Fruit fly (Drosophila melanogaster) whole organism, embryonic: ENCODE data around the gene Cpr31A.

Experiments
- Aef1 ChIP-seq: fragments of 200-800 bp; sonication (Bioruptor generic); IDR thresholded peaks from 3 replicates; pipeline ENCODE4 v1.3.6; 2022; ENCODE audit warnings: missing biosample characterization, missing genetic modification characterization
- Atf-2 ChIP-seq: fragments of 200-800 bp; sonication (Bioruptor generic); optimal IDR thresholded peaks from 2 replicates; lab custom pipeline; 2016; ENCODE audit warnings: missing biosample characterization, missing genetic modification characterization
- CG1024 ChIP-seq: fragments of 200-800 bp; sonication (Bioruptor generic); IDR thresholded peaks from 2 replicates; pipeline ENCODE4 v1.3.6; 2022; ENCODE audit warnings: missing biosample characterization, missing genetic modification characterization
- CG10321 ChIP-seq: fragments of 200-800 bp; sonication (Bioruptor generic); IDR thresholded peaks from 2 replicates; pipeline ENCODE4 v1.3.6; 2022; ENCODE audit warnings: missing biosample characterization, missing genetic modification characterization
- CG10979 ChIP-seq: fragments of 200-800 bp; sonication (Bioruptor generic); optimal IDR thresholded peaks from 2 replicates; lab custom pipeline; 2018; ENCODE audit warnings: missing biosample characterization, mild to moderate bottlenecking, missing genetic modification characterization, moderate library complexity
- CG12942 ChIP-seq: fragments of 200-800 bp; sonication (Bioruptor generic); optimal IDR thresholded peaks from 3 replicates; lab custom pipeline; 2016; ENCODE audit warnings: missing biosample characterization, missing genetic modification characterization
- CG14014 ChIP-seq: fragments of 200-800 bp; sonication (Bioruptor generic); IDR thresholded peaks from 2 replicates; pipeline ENCODE4 v1.3.6; 2022; ENCODE audit warnings: missing biosample characterization, missing genetic modification characterization
- CG14050 ChIP-seq: fragments of 200-800 bp; sonication (Bioruptor generic); IDR thresholded peaks from 3 replicates; pipeline ENCODE4 v1.3.6; 2022; ENCODE audit warnings: missing biosample characterization, missing genetic modification characterization
- CG15073 ChIP-seq: fragments of 200-800 bp; sonication (Bioruptor generic); optimal IDR thresholded peaks from 2 replicates; lab custom pipeline; 2016; ENCODE audit warnings: missing biosample characterization, missing genetic modification characterization
- CG1602 ChIP-seq: fragments of 200-800 bp; sonication (Bioruptor generic); optimal IDR thresholded peaks from 3 replicates; lab custom pipeline; 2016; ENCODE audit warnings: missing biosample characterization, missing genetic modification characterization
- CG17385 ChIP-seq: fragments of 200-800 bp; sonication (Bioruptor generic); optimal IDR thresholded peaks from 3 replicates; lab custom pipeline; 2018; ENCODE audit warnings: missing biosample characterization, mild to moderate bottlenecking, missing genetic modification characterization
- CG17612 ChIP-seq: fragments of 200-800 bp; sonication (Bioruptor generic); IDR thresholded peaks from 2 replicates; pipeline ENCODE4 v1.3.6; 2022; ENCODE audit warnings: missing biosample characterization, missing genetic modification characterization
- CG18011 ChIP-seq: fragments of 200-800 bp; sonication (Bioruptor generic); optimal IDR thresholded peaks from 2 replicates; lab custom pipeline; 2017; ENCODE audit warnings: missing biosample characterization, missing genetic modification characterization, mild to moderate bottlenecking, moderate library complexity, missing genotype
- CG18764 ChIP-seq: fragments of 200-800 bp; sonication (Bioruptor generic); optimal IDR thresholded peaks from 3 replicates; lab custom pipeline; 2016; ENCODE audit warnings: missing biosample characterization, missing genetic modification characterization
- CG2202 ChIP-seq: fragments of 200-800 bp; sonication (Bioruptor generic); optimal IDR thresholded peaks from 2 replicates; lab custom pipeline; 2018; ENCODE audit warnings: missing biosample characterization, mild to moderate bottlenecking, missing genetic modification characterization
- CG2875 ChIP-seq: fragments of 200-800 bp; sonication (Bioruptor generic); optimal IDR thresholded peaks from 2 replicates; lab custom pipeline; 2017; ENCODE audit warnings: missing biosample characterization, mild to moderate bottlenecking, missing genetic modification characterization, missing genetic modification reagents
- CG30403 ChIP-seq: fragments of 200-800 bp; sonication (Bioruptor generic); optimal IDR thresholded peaks from 3 replicates; lab custom pipeline; 2016; ENCODE audit warnings: missing biosample characterization, missing genetic modification characterization
- CG31224 ChIP-seq: fragments of 200-800 bp; sonication (Bioruptor generic); IDR thresholded peaks from 2 replicates; pipeline ENCODE4 v1.3.6; 2022; ENCODE audit warnings: missing biosample characterization, missing genetic modification characterization
- CG3281 ChIP-seq: fragments of 200-800 bp; sonication (Bioruptor generic); optimal IDR thresholded peaks from 3 replicates; lab custom pipeline; 2017; ENCODE audit warnings: missing biosample characterization, mild to moderate bottlenecking, missing genetic modification characterization
- CG33213 ChIP-seq: fragments of 200-800 bp; sonication (Bioruptor generic); optimal IDR thresholded peaks from 3 replicates; lab custom pipeline; 2016; ENCODE audit warnings: missing biosample characterization, missing genetic modification characterization
- CG42726 ChIP-seq: fragments of 200-800 bp; sonication (Bioruptor generic); IDR thresholded peaks from 2 replicates; pipeline ENCODE4 v1.3.6; 2022; ENCODE audit warnings: missing biosample characterization, missing genetic modification characterization; ENCODE audit not compliant: partially characterized antibody
- CG4360 ChIP-seq: fragments of 200-800 bp; sonication (Bioruptor generic); IDR thresholded peaks from 2 replicates; pipeline ENCODE4 v1.3.6; 2022; ENCODE audit warnings: missing biosample characterization, missing genetic modification characterization
- CG6654 ChIP-seq: fragments of 200-800 bp; sonication (Bioruptor generic); optimal IDR thresholded peaks from 2 replicates; lab custom pipeline; 2017; ENCODE audit warnings: missing biosample characterization, mild to moderate bottlenecking, missing genetic modification characterization
- CG6791 ChIP-seq: fragments of 200-800 bp; sonication (Bioruptor generic); IDR thresholded peaks from 3 replicates; pipeline ENCODE4 v1.3.6; 2022; ENCODE audit warnings: missing biosample characterization, missing genetic modification characterization; ENCODE audit not compliant: partially characterized antibody
- CG9437 ChIP-seq: fragments of 200-800 bp; sonication (Bioruptor generic); optimal IDR thresholded peaks from 2 replicates; lab custom pipeline; 2018; ENCODE audit warnings: missing biosample characterization, mild to moderate bottlenecking, missing genetic modification characterization
- CTCF ChIP-seq: fragments of 200-800 bp; sonication (Bioruptor generic); optimal IDR thresholded peaks from 2 replicates; lab custom pipeline; 2017; ENCODE audit warnings: missing biosample characterization, mild to moderate bottlenecking, missing genetic modification characterization, moderate library complexity
- Ets97D ChIP-seq: fragments of 200-800 bp; sonication (Bioruptor generic); optimal IDR thresholded peaks from 3 replicates; lab custom pipeline; 2016; ENCODE audit warnings: missing biosample characterization, missing genetic modification characterization
- H15 ChIP-seq: fragments of 200-800 bp; sonication (Bioruptor generic); IDR thresholded peaks from 3 replicates; pipeline ENCODE4 v1.3.6; 2022; ENCODE audit warnings: missing biosample characterization, missing genetic modification characterization
- Hey ChIP-seq: fragments of 200-800 bp; sonication (Bioruptor generic); optimal IDR thresholded peaks from 3 replicates; lab custom pipeline; 2018; ENCODE audit warnings: missing biosample characterization, mild to moderate bottlenecking, missing genetic modification characterization
- Hsf ChIP-seq: fragments of 200-800 bp; sonication (Bioruptor generic); optimal IDR thresholded peaks from 3 replicates; lab custom pipeline; 2016; ENCODE audit warnings: missing biosample characterization, missing genetic modification characterization
- Lim3 ChIP-seq: fragments of 200-800 bp; sonication (Bioruptor generic); IDR thresholded peaks from 2 replicates; pipeline ENCODE4 v1.3.6; 2022; ENCODE audit warnings: missing biosample characterization, missing genetic modification characterization
- Meics ChIP-seq: fragments of 200-800 bp; sonication (Bioruptor generic); optimal IDR thresholded peaks from 2 replicates; lab custom pipeline; 2017; ENCODE audit warnings: missing biosample characterization, mild to moderate bottlenecking, missing genetic modification characterization
- Nf-YC ChIP-seq: fragments of 200-800 bp; optimal IDR thresholded peaks from 3 replicates; lab custom pipeline; 2019; ENCODE audit warnings: missing biosample characterization, mild to moderate bottlenecking, missing genetic modification characterization, moderate library complexity
- Sin3A ChIP-seq: fragments of >200 bp; optimal IDR thresholded peaks from 2 replicates; lab custom pipeline; 2018
- al ChIP-seq: fragments of 200-800 bp; sonication (Bioruptor generic); IDR thresholded peaks from 2 replicates; pipeline ENCODE4 v1.3.6; 2022; ENCODE audit warnings: missing biosample characterization, missing genetic modification characterization
- ara ChIP-seq: fragments of 200-800 bp; sonication (Bioruptor generic); IDR thresholded peaks from 2 replicates; pipeline ENCODE4 v1.3.6; 2022; ENCODE audit warnings: missing biosample characterization, missing genetic modification characterization
- bowl ChIP-seq: fragments of 200-800 bp; sonication (Bioruptor generic); IDR thresholded peaks from 2 replicates; pipeline ENCODE4 v1.3.6; 2022; ENCODE audit warnings: missing biosample characterization, missing genetic modification characterization
- dmrt11E ChIP-seq: fragments of 200-800 bp; sonication (Bioruptor generic); optimal IDR thresholded peaks from 3 replicates; lab custom pipeline; 2018; ENCODE audit warnings: missing biosample characterization, mild to moderate bottlenecking, missing genetic modification characterization, moderate library complexity
- ewg ChIP-seq: fragments of 200-800 bp; sonication (Bioruptor generic); optimal IDR thresholded peaks from 3 replicates; lab custom pipeline; 2017; ENCODE audit warnings: mild to moderate bottlenecking, missing biosample characterization, missing genetic modification reagents, missing genetic modification characterization
- gcm ChIP-seq: fragments of 200-800 bp; sonication (Bioruptor generic); optimal IDR thresholded peaks from 2 replicates; lab custom pipeline; 2019; ENCODE audit warnings: missing biosample characterization, mild to moderate bottlenecking, missing genetic modification characterization, moderate library complexity
- gsb-n ChIP-seq: fragments of 200-800 bp; sonication (Bioruptor generic); optimal IDR thresholded peaks from 3 replicates; lab custom pipeline; 2018; ENCODE audit warnings: missing biosample characterization, mild to moderate bottlenecking, missing genetic modification characterization
- lola ChIP-seq, 3 experiments: fragments of >200 bp in 2 of 3; fragments of 200-800 bp in 1 of 3; sonication (Bioruptor generic) in 1 of 3; optimal IDR thresholded peaks; 2 replicates each; lab custom pipeline; 2017 to 2019; ENCODE audit warnings: missing biosample characterization in 3 of 3, missing genetic modification characterization in 3 of 3, mild to moderate bottlenecking in 1 of 3, moderate library complexity in 1 of 3
- onecut ChIP-seq: fragments of 200-800 bp; sonication (Bioruptor generic); IDR thresholded peaks from 2 replicates; pipeline ENCODE4 v1.3.6; 2022; ENCODE audit warnings: missing biosample characterization, missing genetic modification characterization
- pzg ChIP-seq: fragments of 200-800 bp; sonication (Bioruptor generic); optimal IDR thresholded peaks from 3 replicates; lab custom pipeline; 2018; ENCODE audit warnings: missing biosample characterization, mild to moderate bottlenecking, missing genetic modification characterization, moderate library complexity
- row ChIP-seq: fragments of 200-800 bp; sonication (Bioruptor generic); IDR thresholded peaks from 3 replicates; pipeline ENCODE4 v1.3.6; 2022; ENCODE audit warnings: missing biosample characterization, missing genetic modification characterization
- sc ChIP-seq, 3 experiments: fragments of >200 bp in 2 of 3; fragments of 200-800 bp in 1 of 3; sonication (Bioruptor generic) in 1 of 3; optimal IDR thresholded peaks; 2 replicates in 2 of 3; 3 replicates in 1 of 3; lab custom pipeline; 2017; ENCODE audit warnings: mild to moderate bottlenecking in 1 of 3, missing biosample characterization in 1 of 3, missing genetic modification characterization in 1 of 3, missing genetic modification reagents in 1 of 3
- sens ChIP-seq: fragments of 200-800 bp; sonication (Bioruptor generic); peaks from one replicate; lab custom pipeline; 2016; ENCODE audit warnings: missing biosample characterization, missing genetic modification characterization
- shn ChIP-seq: fragments of 200-800 bp; sonication (Bioruptor generic); optimal IDR thresholded peaks from 3 replicates; lab custom pipeline; 2016; ENCODE audit warnings: missing biosample characterization, missing genetic modification characterization
- sqz ChIP-seq: fragments of 200-800 bp; sonication (Bioruptor generic); optimal IDR thresholded peaks from 3 replicates; lab custom pipeline; 2018; ENCODE audit warnings: missing biosample characterization, mild to moderate bottlenecking, missing genetic modification characterization
- tio ChIP-seq: fragments of 200-800 bp; sonication (Bioruptor generic); optimal IDR thresholded peaks from 2 replicates; lab custom pipeline; 2017; ENCODE audit warnings: missing biosample characterization, missing genetic modification characterization, inconsistent platforms
- toy ChIP-seq: fragments of 200-800 bp; sonication (Bioruptor generic); IDR thresholded peaks from 2 replicates; pipeline ENCODE4 v1.3.6; 2022; ENCODE audit warnings: missing biosample characterization, missing genetic modification characterization

The Cpr31A gene

dm6 chr2L:10057236-10057635, 3.2 kb downstream of the Cpr31A start (continued):
- TF ChIP-seq CG31224 (GFP tag; lab: Robert Waterston, UW): peak; percentile 37; the same call in 1 of the 2 replicates
- TF ChIP-seq CTCF: no peak
- TF ChIP-seq Atf-2 (GFP tag; lab: Kevin White, UChicago): peak; percentile 71
- peak; percentile 36 for TF ChIP-seq CG18764 (GFP tag; lab: Kevin White, UChicago)
- peak in 1 of 3 experiments; percentile 78 for TF ChIP-seq lola (GFP tag; optimal IDR thresholded peaks at IDR 0.05; lab: Kevin White, UChicago)
- TF ChIP-seq CG9437 (GFP tag; lab: Kevin White, UChicago): no peak
- TF ChIP-seq CG18011 (GFP tag; lab: Kevin White, UChicago): no peak
- peak; percentile 63 for TF ChIP-seq CG2202 (tag; lab: Kevin White, UChicago)
- peak; percentile 4 for TF ChIP-seq CG6654
- peak; percentile 38 for TF ChIP-seq Meics
- peak; percentile 66 for TF ChIP-seq CG14014 (GFP tag; lab: Robert Waterston, UW)
- peak; percentile 88 for TF ChIP-seq dmrt11E
- peak; percentile 59 for TF ChIP-seq sqz (GFP tag; lab: Kevin White, UChicago)
- peak; percentile 49 for TF ChIP-seq tio (GFP tag; lab: Kevin White, UChicago)
- 0 out of 2 replicates have a peak, but pooled peaks have one; percentile 35 for TF ChIP-seq al (GFP tag; lab: Robert Waterston, UW)
- 0 out of 2 replicates have a peak, but pooled peaks have one; percentile 34 for TF ChIP-seq CG10321
- peak; percentile 75 for TF ChIP-seq CG1602
- no peak for TF ChIP-seq Nf-YC
- TF ChIP-seq shn: peak; percentile 65
- TF ChIP-seq CG17612 (GFP tag; lab: Robert Waterston, UW): peak; percentile 51; the same call in 1 of the 2 replicates
- TF ChIP-seq gcm: no peak
- peak; percentile 51 for TF ChIP-seq CG15073
- TF ChIP-seq CG14050 (GFP tag; lab: Robert Waterston, UW): peak; percentile 64; the same call in 2 of the 3 replicates
- TF ChIP-seq CG33213 (GFP tag; lab: Kevin White, UChicago): peak; percentile 67
- peak; percentile 62 for TF ChIP-seq CG12942
- TF ChIP-seq CG10979 (tag; lab: Kevin White, UChicago): peak; percentile 82
- TF ChIP-seq sens (GFP tag; lab: Kevin White, UChicago): peak; percentile 96
- TF ChIP-seq Hey (tag; lab: Kevin White, UChicago): no peak
- peak; percentile 45 for TF ChIP-seq CG2875 (GFP tag; lab: Kevin White, UChicago)
- TF ChIP-seq Sin3A: no peak
- TF ChIP-seq CG4360 (GFP tag; lab: Robert Waterston, UW): peak; percentile 51
- no peak for TF ChIP-seq bowl (GFP tag; lab: Robert Waterston, UW)
- TF ChIP-seq ara: peak; percentile 89
- TF ChIP-seq ewg (GFP tag; lab: Kevin White, UChicago): peak; percentile 50
- no peak for TF ChIP-seq sc (optimal IDR thresholded peaks at IDR 0.05; lab: Kevin White, UChicago)
- TF ChIP-seq sc (GFP tag; optimal IDR thresholded peaks at IDR 0.05; lab: Kevin White, UChicago): peak; percentile 55
- no peak for TF ChIP-seq Ets97D (GFP tag; lab: Kevin White, UChicago)
- TF ChIP-seq H15 (GFP tag; lab: Robert Waterston, UW): peak; percentile 84
- TF ChIP-seq Hsf (GFP tag; lab: Kevin White, UChicago): peak; percentile 82
- no peak for TF ChIP-seq pzg (GFP tag; lab: Kevin White, UChicago)
- TF ChIP-seq toy (GFP tag; lab: Robert Waterston, UW): 0 out of 2 replicates have a peak, but pooled peaks have one; percentile 34
- peak; percentile 75 for TF ChIP-seq Aef1 (GFP tag; lab: Robert Waterston, UW)
- no peak for TF ChIP-seq CG42726 (GFP tag; lab: Robert Waterston, UW)
- TF ChIP-seq gsb-n (tag; lab: Kevin White, UChicago): peak; percentile 67
- no peak for TF ChIP-seq Lim3 (GFP tag; lab: Robert Waterston, UW)
- no peak for TF ChIP-seq CG3281
- 0 out of 3 replicates have a peak, but pooled peaks have one; percentile 13 for TF ChIP-seq CG6791 (GFP tag; lab: Robert Waterston, UW)
- peak; percentile 80 for TF ChIP-seq CG1024
- TF ChIP-seq CG30403 (GFP tag; lab: Kevin White, UChicago): peak; percentile 63
- TF ChIP-seq row: peak; percentile 70
- TF ChIP-seq CG17385 (GFP tag; lab: Kevin White, UChicago): peak; percentile 47
- TF ChIP-seq onecut: peak; percentile 72
